Worm (Caenorhabditis elegans): ENCODE data around the gene R13D11.1.

- TF ChIP-seq ZK546.5 (tag; optimal IDR thresholded peaks at IDR 0.05) (no peak), fos-1 (tag; optimal IDR thresholded peaks at IDR 0.05) (no peak), unc-39 (tag; optimal IDR thresholded peaks at IDR 0.05) (no peak), pha-4 (tag; optimal IDR thresholded peaks at IDR 0.05) (no peak)
These were observed 37.3 kb upstream of the R13D11.1 start, which contains the start of gene srbc-60 for ce11 chrV:779999-780398.
